Fruit fly (Drosophila melanogaster): ENCODE results near the gene CG32333.

CG32333 gene

dm6 chr3L:1256061-1256780 is 19.5 kb upstream of the CG32333 start, which contains the start of gene tfc (continued):
- TF ChIP-seq fd59A (GFP tag; optimal IDR thresholded peaks at IDR 0.05) (no peak), CG11294 (GFP tag; IDR thresholded peaks at IDR 0.05) (no peak), topi (GFP tag; optimal IDR thresholded peaks at IDR 0.05) (no peak), CG4318 (GFP tag; optimal IDR thresholded peaks at IDR 0.05) (no peak), CG8119 (GFP tag; IDR thresholded peaks at IDR 0.05) (peak; percentile 37; the same call in 2 of the 3 replicates), Lpt (GFP tag; optimal IDR thresholded peaks at IDR 0.05) (no peak), net (GFP tag; optimal IDR thresholded peaks at IDR 0.05) (peak; percentile 16), Met (GFP tag; optimal IDR thresholded peaks at IDR 0.05) (no peak), CG16779 (tag; optimal IDR thresholded peaks at IDR 0.05) (no peak), CG6808 (GFP tag; optimal IDR thresholded peaks at IDR 0.05) (no peak), CG32006 (GFP tag; optimal IDR thresholded peaks at IDR 0.05) (no peak), CG9139 (GFP tag; optimal IDR thresholded peaks at IDR 0.05) (no peak), CG6163 (GFP tag; IDR thresholded peaks at IDR 0.05) (no peak; the same call in 1 of the 3 replicates), spab (GFP tag; optimal IDR thresholded peaks at IDR 0.05) (no peak), Sox15 (GFP tag; optimal IDR thresholded peaks at IDR 0.05) (no peak), CG6792 (GFP tag; optimal IDR thresholded peaks at IDR 0.05) (peak; percentile 4), Eip93F (GFP tag; optimal IDR thresholded peaks at IDR 0.05) (no peak), CG6854 (GFP tag; optimal IDR thresholded peaks at IDR 0.05) (peak; percentile 64), CG6276 (GFP tag; optimal IDR thresholded peaks at IDR 0.05) (peak; percentile 10), salr (GFP tag; optimal IDR thresholded peaks at IDR 0.05) (no peak), Eip78C (GFP tag) (peak; percentile 72), fd85E (GFP tag; optimal IDR thresholded peaks at IDR 0.05) (no peak)

- TF ChIP-seq CG8119 (GFP tag; IDR thresholded peaks at IDR 0.05), result no peak
- TF ChIP-seq CG6808 (GFP tag; optimal IDR thresholded peaks at IDR 0.05), result no peak
- TF ChIP-seq CG15336 (GFP tag; IDR thresholded peaks at IDR 0.05), result no peak
- TF ChIP-seq fd85E (GFP tag; optimal IDR thresholded peaks at IDR 0.05), result no peak
- no peak for TF ChIP-seq CG10631 (GFP tag; optimal IDR thresholded peaks at IDR 0.05)
- TF ChIP-seq acj6 (GFP tag; optimal IDR thresholded peaks at IDR 0.05), result no peak
- no peak for TF ChIP-seq eg (GFP tag; IDR thresholded peaks at IDR 0.05)
- TF ChIP-seq Hr4 (GFP tag; optimal IDR thresholded peaks at IDR 0.05), result no peak
Observed at dm6 chr3L:1258547-1258946, 17.2 kb upstream of the CG32333 start.

- TF ChIP-seq lz (GFP tag; optimal IDR thresholded peaks at IDR 0.05) (peak; percentile 52), cyc (GFP tag; optimal IDR thresholded peaks at IDR 0.05) (peak; percentile 27), Sox14 (GFP tag; optimal IDR thresholded peaks at IDR 0.05) (peak; percentile 26), Hr38 (GFP tag; optimal IDR thresholded peaks at IDR 0.05) (no peak), Lpt (GFP tag; optimal IDR thresholded peaks at IDR 0.05) (no peak), Sox102F (GFP tag; optimal IDR thresholded peaks at IDR 0.05) (peak; percentile 40), CG8319 (GFP tag; optimal IDR thresholded peaks at IDR 0.05) (no peak), Smox (GFP tag; optimal IDR thresholded peaks at IDR 0.05) (peak; percentile 57), topi (GFP tag; optimal IDR thresholded peaks at IDR 0.05) (peak; percentile 72), CG16779 (tag; optimal IDR thresholded peaks at IDR 0.05) (no peak), achi (GFP tag; optimal IDR thresholded peaks at IDR 0.05) (peak; percentile 29), Ets21C (GFP tag; optimal IDR thresholded peaks at IDR 0.05) (peak; percentile 15), Met (GFP tag; optimal IDR thresholded peaks at IDR 0.05) (peak; percentile 53), Gug (GFP tag; IDR thresholded peaks at IDR 0.05) (no peak), CG31627 (GFP tag; optimal IDR thresholded peaks at IDR 0.05) (peak; percentile 40), CG6792 (GFP tag; optimal IDR thresholded peaks at IDR 0.05) (peak; percentile 17), CG8119 (GFP tag; IDR thresholded peaks at IDR 0.05) (no peak), CG8632 (GFP tag; optimal IDR thresholded peaks at IDR 0.05) (no peak), Eip78C (GFP tag) (peak; percentile 89), OdsH (GFP tag; optimal IDR thresholded peaks at IDR 0.05) (peak; percentile 44), fd85E (GFP tag; optimal IDR thresholded peaks at IDR 0.05) (no peak), pdm3 (GFP tag; optimal IDR thresholded peaks at IDR 0.05) (peak; percentile 36), CG6163 (GFP tag; IDR thresholded peaks at IDR 0.05) (no peak), acj6 (GFP tag; optimal IDR thresholded peaks at IDR 0.05) (peak; percentile 29), dsx (GFP tag; optimal IDR thresholded peaks at IDR 0.05; ENCODE audit: poor library complexity, severe bottlenecking) (no peak), CG7368 (GFP tag; optimal IDR thresholded peaks at IDR 0.05) (no peak), salr (GFP tag; optimal IDR thresholded peaks at IDR 0.05) (peak in 1 of 2 experiments; percentile 5), vri (GFP tag; optimal IDR thresholded peaks at IDR 0.05) (peak; percentile 7), eg (GFP tag; IDR thresholded peaks at IDR 0.05) (no peak), fkh (GFP tag; optimal IDR thresholded peaks at IDR 0.05) (no peak), ss (GFP tag; optimal IDR thresholded peaks at IDR 0.05) (peak in 1 of 2 experiments; percentile 10)
Observed at dm6 chr3L:1264998-1265397, 10.8 kb upstream of the CG32333 start.
